Worm (Caenorhabditis elegans): Measurements from ENCODE around the gene sgt-1.
"Not testable (repeated sequence)": the region's sequence is repeated elsewhere in the genome, so short reads cannot be mapped to it uniquely, and the experiment has no call there.

sgt-1 gene

DNA sequence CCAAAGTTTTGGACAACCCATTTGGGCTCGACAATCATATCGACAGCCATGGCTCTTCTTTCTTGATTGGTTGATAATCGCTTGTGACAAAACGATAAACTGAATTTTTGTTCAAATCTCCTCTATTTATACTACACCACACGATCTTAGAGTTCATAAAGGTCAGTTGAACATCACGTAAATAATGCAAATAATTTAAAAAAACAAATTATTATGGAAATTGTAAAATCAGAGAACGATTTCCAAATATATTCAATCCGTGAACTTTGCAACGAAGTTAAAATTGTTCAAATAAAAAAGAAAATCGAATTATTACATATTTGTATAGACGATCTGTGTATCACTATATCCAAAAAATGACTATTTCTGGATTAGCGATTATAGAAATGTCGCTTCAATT is 40.2 kb downstream of the sgt-1 start, which contains the start of the genes mpst-4 and F11G11.14:
mpst-4 (minus strand) TSS at position 101 of the 400 bp plus-strand sequence.
F11G11.14 (plus strand) TSS at position 325 of the 400 bp plus-strand sequence.
- TF ChIP-seq che-1 (tag; optimal IDR thresholded peaks at IDR 0.05) (no peak), hlh-6 (tag; optimal IDR thresholded peaks at IDR 0.05) (no peak), elt-2 (tag; optimal IDR thresholded peaks at IDR 0.05) (no peak), ceh-19 (GFP tag; optimal IDR thresholded peaks at IDR 0.05) (no peak), hlh-13 (GFP tag; optimal IDR thresholded peaks at IDR 0.05) (no peak), F13H6.1 (tag; optimal IDR thresholded peaks at IDR 0.05) (no peak), ama-1 (optimal IDR thresholded peaks at IDR 0.05) (no peak), ceh-24 (tag; optimal IDR thresholded peaks at IDR 0.05) (no peak), K09A11.1 (tag; optimal IDR thresholded peaks at IDR 0.05; ENCODE audit: insufficient read depth) (no peak), rnt-1 (tag; optimal IDR thresholded peaks at IDR 0.05) (no peak), hlh-30 (tag; optimal IDR thresholded peaks at IDR 0.05; ENCODE audit: insufficient read depth) (no peak), hlh-15 (tag; optimal IDR thresholded peaks at IDR 0.05) (no peak), ets-4 (tag; optimal IDR thresholded peaks at IDR 0.05) (no peak), nhr-232 (tag; optimal IDR thresholded peaks at IDR 0.05) (no peak), ceh-6 (GFP tag; optimal IDR thresholded peaks at IDR 0.05) (no peak), madf-2 (tag; optimal IDR thresholded peaks at IDR 0.05) (no peak), odd-2 (tag; optimal IDR thresholded peaks at IDR 0.05) (no peak), syd-9 (tag; optimal IDR thresholded peaks at IDR 0.05) (no peak), eyg-1 (tag; optimal IDR thresholded peaks at IDR 0.05) (no peak), ceh-48 (tag; optimal IDR thresholded peaks at IDR 0.05) (no peak)

DNA sequence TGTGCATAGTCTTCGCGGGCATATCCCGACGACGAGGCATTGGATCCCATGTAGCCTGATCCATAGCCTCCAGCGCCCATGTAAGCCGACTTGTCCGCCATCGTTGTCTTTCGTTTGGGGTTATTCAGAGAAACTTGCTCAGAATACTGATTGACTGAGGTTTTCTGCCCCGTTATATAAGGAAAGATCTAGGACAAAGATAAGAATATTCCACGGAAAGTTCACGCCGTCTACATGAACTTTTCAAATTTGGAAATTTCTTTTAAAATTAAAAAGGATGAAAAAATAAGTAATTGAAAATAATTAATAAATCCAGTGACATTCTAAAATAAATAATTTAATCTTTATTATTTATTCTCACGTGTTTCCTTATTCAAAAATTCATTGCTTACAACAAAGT is 43.3 kb downstream of the sgt-1 start, which contains the start of the genes nspd-5 and F11G11.4:
nspd-5 (minus strand) TSS at position 101 of the 400 bp plus-strand sequence.
F11G11.4 (plus strand) TSS at position 335 of the 400 bp plus-strand sequence.
- TF ChIP-seq ets-4, K02D7.2, ceh-31 (tag; optimal IDR thresholded peaks at IDR 0.05): not testable (repeated sequence)

DNA sequence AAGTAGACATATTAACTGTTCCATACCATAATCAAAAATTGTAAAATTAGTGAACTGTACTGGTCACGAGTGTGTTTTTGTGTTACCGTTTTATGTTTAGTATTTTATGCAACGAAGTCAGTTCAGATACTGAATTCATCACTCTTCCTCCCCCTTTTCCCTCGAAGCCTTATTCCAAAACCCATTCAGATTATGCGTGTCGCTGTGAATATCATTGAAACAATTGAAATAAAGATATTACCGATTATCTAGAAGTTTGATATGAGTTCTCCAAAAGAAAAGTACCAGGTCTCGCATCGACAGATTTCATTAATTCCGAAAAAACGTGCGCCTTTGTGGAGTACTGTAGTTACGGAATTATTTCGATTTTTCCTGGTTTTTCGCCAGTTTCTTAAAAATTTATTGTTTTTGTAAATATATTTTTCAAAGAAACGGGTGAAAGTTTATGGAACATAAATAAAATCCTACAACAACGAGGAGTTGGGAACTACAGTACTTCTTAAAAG is 44.6 kb downstream of the sgt-1 start:
- no peak for TF ChIP-seq ceh-22 (tag; optimal IDR thresholded peaks at IDR 0.05)
- no peak for TF ChIP-seq mec-3 (tag; optimal IDR thresholded peaks at IDR 0.05; ENCODE audit: borderline replicate concordance)
- no peak for TF ChIP-seq pat-9 (tag; optimal IDR thresholded peaks at IDR 0.05)
- no peak for TF ChIP-seq nfya-1 (tag; optimal IDR thresholded peaks at IDR 0.05)
- TF ChIP-seq unc-42 (tag; optimal IDR thresholded peaks at IDR 0.05), result no peak
- no peak for TF ChIP-seq T23F11.4 (GFP tag; optimal IDR thresholded peaks at IDR 0.05)
- no peak for TF ChIP-seq pag-3 (tag; optimal IDR thresholded peaks at IDR 0.05; ENCODE audit: borderline replicate concordance)
- no peak for TF ChIP-seq pha-4 (tag; optimal IDR thresholded peaks at IDR 0.05)
- TF ChIP-seq ahr-1 (tag; optimal IDR thresholded peaks at IDR 0.05), result no peak
- no peak for TF ChIP-seq ceh-31 (tag; optimal IDR thresholded peaks at IDR 0.05)
- no peak for TF ChIP-seq dmd-4 (tag; optimal IDR thresholded peaks at IDR 0.05; ENCODE audit: borderline replicate concordance)
- TF ChIP-seq eyg-1 (tag; optimal IDR thresholded peaks at IDR 0.05), result no peak
- no peak for TF ChIP-seq ets-4 (tag; optimal IDR thresholded peaks at IDR 0.05)
- no peak for TF ChIP-seq C08G9.2 (tag; optimal IDR thresholded peaks at IDR 0.05)
- no peak for TF ChIP-seq lin-11 (tag; optimal IDR thresholded peaks at IDR 0.05)
- no peak for TF ChIP-seq ceh-9 (tag; optimal IDR thresholded peaks at IDR 0.05)

DNA sequence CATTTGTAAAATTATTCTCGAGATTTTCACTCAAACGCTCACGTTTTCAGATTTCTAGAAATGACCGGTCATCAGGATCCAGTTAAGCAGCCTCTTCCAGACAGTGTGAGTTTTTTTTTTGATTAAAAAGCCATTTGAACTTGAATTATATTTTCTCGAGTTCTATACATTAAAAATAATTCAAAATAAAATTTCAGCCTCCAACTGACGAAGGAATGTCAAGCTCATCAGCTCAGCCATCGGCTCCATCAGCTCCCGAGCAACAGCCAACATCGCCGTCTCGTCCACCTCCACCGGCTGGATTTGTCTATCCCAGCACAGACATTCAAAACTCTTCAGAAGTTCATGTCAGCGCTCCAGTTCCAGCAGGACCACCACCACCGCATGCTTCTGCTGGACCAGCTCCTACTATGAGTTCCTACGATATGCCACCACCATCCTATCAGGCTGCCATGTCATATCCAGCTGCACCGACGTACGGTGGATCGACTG is 45.7 kb downstream of the sgt-1 start, which contains the start of gene F11G11.5:
F11G11.5 (plus strand) TSS at position 51 of the 492 bp plus-strand sequence.
- TF ChIP-seq tbx-7 (tag; optimal IDR thresholded peaks at IDR 0.05) (no peak), ahr-1 (tag; optimal IDR thresholded peaks at IDR 0.05) (no peak), madf-2 (tag; optimal IDR thresholded peaks at IDR 0.05) (no peak), syd-9 (tag; optimal IDR thresholded peaks at IDR 0.05) (no peak), lim-6 (tag; optimal IDR thresholded peaks at IDR 0.05) (no peak)

All from whole organism, late embryonic.